Fruit fly (Drosophila melanogaster) whole organism, adult: ENCODE measurements around the gene Ada2b.

Experiments
- CG11617 ChIP-seq: fragments of 200-800 bp; sonication (Bioruptor generic); optimal IDR thresholded peaks from 2 replicates; lab custom pipeline; 2017; ENCODE audit warnings: mild to moderate bottlenecking, missing biosample characterization, missing genetic modification reagents, missing genetic modification characterization
- CG12768 ChIP-seq: fragments of 200-800 bp; sonication (Bioruptor generic); optimal IDR thresholded peaks from 2 replicates; lab custom pipeline; 2017; ENCODE audit warnings: missing biosample characterization, missing genetic modification characterization, mild to moderate bottlenecking, moderate library complexity, missing genetic modification reagents
- CG14711 ChIP-seq: fragments of 200-800 bp; sonication (Bioruptor generic); optimal IDR thresholded peaks from 2 replicates; lab custom pipeline; 2018; ENCODE audit warnings: missing biosample characterization, mild to moderate bottlenecking, missing genetic modification characterization, moderate library complexity
- CG1620 ChIP-seq: fragments of 200-800 bp; sonication (Bioruptor generic); optimal IDR thresholded peaks from 2 replicates; lab custom pipeline; 2016; ENCODE audit warnings: missing biosample characterization, missing genetic modification characterization
- CG33017 ChIP-seq: fragments of 200-800 bp; sonication (Bioruptor generic); optimal IDR thresholded peaks from 2 replicates; lab custom pipeline; 2018; ENCODE audit warnings: missing biosample characterization, mild to moderate bottlenecking, missing genetic modification characterization, moderate library complexity
- CG5204 ChIP-seq: fragments of 200-800 bp; sonication (Bioruptor generic); optimal IDR thresholded peaks from 2 replicates; lab custom pipeline; 2016; ENCODE audit warnings: missing biosample characterization, missing genetic modification characterization
- CG7045 ChIP-seq: fragments of 200-800 bp; sonication (Bioruptor generic); optimal IDR thresholded peaks from 2 replicates; lab custom pipeline; 2017; ENCODE audit warnings: missing biosample characterization, mild to moderate bottlenecking, missing genetic modification characterization
- CG7101 ChIP-seq: fragments of 200-800 bp; sonication (Bioruptor generic); optimal IDR thresholded peaks from 2 replicates; lab custom pipeline; 2018; ENCODE audit warnings: missing biosample characterization, mild to moderate bottlenecking, missing genetic modification characterization, moderate library complexity
- Clk ChIP-seq: fragments of 200-800 bp; sonication (Bioruptor generic); optimal IDR thresholded peaks from 2 replicates; lab custom pipeline; 2017; ENCODE audit warnings: missing biosample characterization, missing genetic modification characterization
- Crg-1 ChIP-seq: fragments of 200-800 bp; sonication (Bioruptor generic); optimal IDR thresholded peaks from 2 replicates; lab custom pipeline; 2016; ENCODE audit warnings: missing biosample characterization, missing genetic modification characterization
- Hr96 ChIP-seq: fragments of 200-800 bp; sonication (Bioruptor generic); optimal IDR thresholded peaks from 2 replicates; lab custom pipeline; 2016; ENCODE audit warnings: missing biosample characterization, missing genetic modification characterization
- Mnt ChIP-seq: fragments of 200-800 bp; sonication (Bioruptor generic); optimal IDR thresholded peaks from 2 replicates; lab custom pipeline; 2016; ENCODE audit warnings: missing biosample characterization, mild to moderate bottlenecking, missing genetic modification characterization
- bab1 ChIP-seq: fragments of 200-800 bp; sonication (Bioruptor generic); optimal IDR thresholded peaks from 3 replicates; lab custom pipeline; 2019; ENCODE audit warnings: missing biosample characterization, mild to moderate bottlenecking, missing genetic modification characterization, moderate library complexity
- cic ChIP-seq: fragments of 200-800 bp; sonication (Bioruptor generic); optimal IDR thresholded peaks from 2 replicates; lab custom pipeline; 2017; ENCODE audit warnings: missing biosample characterization, mild to moderate bottlenecking, missing genetic modification characterization, moderate library complexity
- cnc ChIP-seq, 2 experiments: fragments of >200 bp; optimal IDR thresholded peaks; 2 replicates each; lab custom pipeline; 2017
- kay ChIP-seq: fragments of 200-800 bp; sonication (Bioruptor generic); peaks from one replicate; lab custom pipeline; 2016; ENCODE audit warnings: missing biosample characterization, missing genetic modification characterization, borderline replicate concordance
- ovo ChIP-seq: fragments of 200-800 bp; sonication (Bioruptor generic); optimal IDR thresholded peaks from 2 replicates; lab custom pipeline; 2016; ENCODE audit warnings: missing biosample characterization, missing genetic modification characterization
- pad ChIP-seq: fragments of 200-800 bp; sonication (Bioruptor generic); optimal IDR thresholded peaks from 3 replicates; lab custom pipeline; 2017; ENCODE audit warnings: missing biosample characterization, missing genetic modification characterization, mild to moderate bottlenecking, moderate library complexity, missing genetic modification reagents
- tj ChIP-seq: fragments of 200-800 bp; sonication (Bioruptor generic); optimal IDR thresholded peaks from 3 replicates; lab custom pipeline; 2017; ENCODE audit warnings: missing biosample characterization, mild to moderate bottlenecking, missing genetic modification characterization, moderate library complexity
- toe ChIP-seq: fragments of 200-800 bp; sonication (Bioruptor generic); optimal IDR thresholded peaks from 2 replicates; lab custom pipeline; 2016; ENCODE audit warnings: missing biosample characterization, missing genetic modification characterization

Gene Ada2b

dm6 chr3R:8206019-8206418 lies 34.3 kb downstream of the Ada2b start:
- no peak for TF ChIP-seq CG5204 (GFP tag; lab: Kevin White, UChicago)
- TF ChIP-seq pad (GFP tag; lab: Kevin White, UChicago): no peak
- TF ChIP-seq Hr96 (GFP tag; lab: Kevin White, UChicago): no peak
- TF ChIP-seq CG33017 (tag; lab: Kevin White, UChicago): no peak
- TF ChIP-seq CG7101: no peak

- TF ChIP-seq toe (no peak), CG1620 (GFP tag; lab: Kevin White, UChicago) (no peak), bab1 (GFP tag; lab: Kevin White, UChicago) (no peak), pad (GFP tag; lab: Kevin White, UChicago) (no peak), CG12768 (GFP tag; lab: Kevin White, UChicago) (no peak), ovo (GFP tag; lab: Kevin White, UChicago) (no peak), Clk (no peak)
These were observed 34.9 kb downstream of the Ada2b start for dm6 chr3R:8205292-8205893.

dm6 chr3R:8204730-8205129 lies 35.6 kb downstream of the Ada2b start, which contains the start of gene CheA84a:
TSS of gene CheA84a (minus strand) at chr3R:8204830.
- TF ChIP-seq Crg-1: no peak
- no peak for TF ChIP-seq cnc (optimal IDR thresholded peaks at IDR 0.05; lab: Kevin White, UChicago)
- no peak for TF ChIP-seq kay
- no peak for TF ChIP-seq Clk
- TF ChIP-seq CG14711 (tag; lab: Kevin White, UChicago): no peak
- no peak for TF ChIP-seq cic (GFP tag; lab: Kevin White, UChicago)
- TF ChIP-seq ovo (GFP tag; lab: Kevin White, UChicago): no peak
- TF ChIP-seq bab1 (GFP tag; lab: Kevin White, UChicago): no peak
- TF ChIP-seq Hr96 (GFP tag; lab: Kevin White, UChicago): no peak

- no peak for TF ChIP-seq CG1620 (GFP tag; lab: Kevin White, UChicago)
- TF ChIP-seq tj (GFP tag; lab: Kevin White, UChicago): no peak
- no peak for TF ChIP-seq CG11617 (GFP tag; lab: Kevin White, UChicago)
- no peak for TF ChIP-seq CG12768 (GFP tag; lab: Kevin White, UChicago)
- TF ChIP-seq bab1 (GFP tag; lab: Kevin White, UChicago): no peak
- TF ChIP-seq CG7045 (GFP tag; lab: Kevin White, UChicago): no peak
- no peak for TF ChIP-seq kay
- no peak for TF ChIP-seq ovo (GFP tag; lab: Kevin White, UChicago)
- TF ChIP-seq cic (GFP tag; lab: Kevin White, UChicago): no peak
- TF ChIP-seq toe: no peak
- TF ChIP-seq Clk: no peak
These were observed 36.9 kb downstream of the Ada2b start for dm6 chr3R:8203367-8203766.

dm6 chr3R:8198320-8198719 lies 42.0 kb downstream of the Ada2b start:
- no peak for TF ChIP-seq Hr96 (GFP tag; lab: Kevin White, UChicago)
- TF ChIP-seq cnc (optimal IDR thresholded peaks at IDR 0.05; lab: Kevin White, UChicago): no peak
- TF ChIP-seq cic (GFP tag; lab: Kevin White, UChicago): no peak
- no peak for TF ChIP-seq bab1 (GFP tag; lab: Kevin White, UChicago)
- TF ChIP-seq Crg-1: no peak
- TF ChIP-seq CG33017 (tag; lab: Kevin White, UChicago): no peak
- no peak for TF ChIP-seq pad (GFP tag; lab: Kevin White, UChicago)
- no peak for TF ChIP-seq kay
- no peak for TF ChIP-seq toe
- TF ChIP-seq CG11617 (GFP tag; lab: Kevin White, UChicago): no peak
- TF ChIP-seq CG5204 (GFP tag; lab: Kevin White, UChicago): no peak
- TF ChIP-seq CG7045 (GFP tag; lab: Kevin White, UChicago): no peak
- no peak for TF ChIP-seq tj (GFP tag; lab: Kevin White, UChicago)
- TF ChIP-seq Mnt (GFP tag; lab: Kevin White, UChicago): no peak
- TF ChIP-seq CG7101: no peak
- no peak for TF ChIP-seq ovo (GFP tag; lab: Kevin White, UChicago)
- no peak for TF ChIP-seq CG14711 (tag; lab: Kevin White, UChicago)
- TF ChIP-seq CG12768 (GFP tag; lab: Kevin White, UChicago): no peak
- no peak for TF ChIP-seq Clk

- TF ChIP-seq CG7045 (GFP tag; lab: Kevin White, UChicago) (no peak), kay (no peak), CG1620 (GFP tag; lab: Kevin White, UChicago) (no peak), cnc (optimal IDR thresholded peaks at IDR 0.05; lab: Kevin White, UChicago) (no peak), Clk (no peak), CG12768 (GFP tag; lab: Kevin White, UChicago) (no peak), cic (GFP tag; lab: Kevin White, UChicago) (no peak)
These were observed 43.2 kb downstream of the Ada2b start for dm6 chr3R:8197137-8197536.

dm6 chr3R:8195049-8195448 lies 45.3 kb downstream of the Ada2b start:
- TF ChIP-seq CG14711 (tag; lab: Kevin White, UChicago) (no peak), CG11617 (GFP tag; lab: Kevin White, UChicago) (no peak), CG1620 (GFP tag; lab: Kevin White, UChicago) (no peak), CG5204 (GFP tag; lab: Kevin White, UChicago) (no peak), cnc (optimal IDR thresholded peaks at IDR 0.05; lab: Kevin White, UChicago) (no peak), CG33017 (tag; lab: Kevin White, UChicago) (no peak), Crg-1 (no peak)
